Fruit fly (Drosophila melanogaster) whole organism: ENCODE data around the gene hang.
A peak's percentile ranks its signal among the peaks of the same experiment; 100 is the strongest.

Source experiments
- CG8478 ChIP-seq: fragments of >200 bp; optimal IDR thresholded peaks from 2 replicates; lab custom pipeline; 2018; ENCODE audit warnings: inconsistent platforms
- Dll ChIP-seq: fragments of >200 bp; optimal IDR thresholded peaks from 2 replicates; lab custom pipeline; 2017
- EcR ChIP-seq, 2 experiments: fragments of >200 bp; optimal IDR thresholded peaks; 2 replicates each; lab custom pipeline; 2017; ENCODE audit warnings: missing biosample characterization in 2 of 2, missing genetic modification characterization in 2 of 2, missing genetic modification reagents in 2 of 2
- pan ChIP-seq: fragments of >200 bp; optimal IDR thresholded peaks from 2 replicates; lab custom pipeline; 2017
- psq ChIP-seq: fragments of >200 bp; optimal IDR thresholded peaks from 2 replicates; lab custom pipeline; 2017
- usp ChIP-seq: fragments of >200 bp; optimal IDR thresholded peaks from 2 replicates; lab custom pipeline; 2017; ENCODE audit warnings: missing biosample characterization, missing genetic modification characterization, mixed read lengths

Gene hang

DNA sequence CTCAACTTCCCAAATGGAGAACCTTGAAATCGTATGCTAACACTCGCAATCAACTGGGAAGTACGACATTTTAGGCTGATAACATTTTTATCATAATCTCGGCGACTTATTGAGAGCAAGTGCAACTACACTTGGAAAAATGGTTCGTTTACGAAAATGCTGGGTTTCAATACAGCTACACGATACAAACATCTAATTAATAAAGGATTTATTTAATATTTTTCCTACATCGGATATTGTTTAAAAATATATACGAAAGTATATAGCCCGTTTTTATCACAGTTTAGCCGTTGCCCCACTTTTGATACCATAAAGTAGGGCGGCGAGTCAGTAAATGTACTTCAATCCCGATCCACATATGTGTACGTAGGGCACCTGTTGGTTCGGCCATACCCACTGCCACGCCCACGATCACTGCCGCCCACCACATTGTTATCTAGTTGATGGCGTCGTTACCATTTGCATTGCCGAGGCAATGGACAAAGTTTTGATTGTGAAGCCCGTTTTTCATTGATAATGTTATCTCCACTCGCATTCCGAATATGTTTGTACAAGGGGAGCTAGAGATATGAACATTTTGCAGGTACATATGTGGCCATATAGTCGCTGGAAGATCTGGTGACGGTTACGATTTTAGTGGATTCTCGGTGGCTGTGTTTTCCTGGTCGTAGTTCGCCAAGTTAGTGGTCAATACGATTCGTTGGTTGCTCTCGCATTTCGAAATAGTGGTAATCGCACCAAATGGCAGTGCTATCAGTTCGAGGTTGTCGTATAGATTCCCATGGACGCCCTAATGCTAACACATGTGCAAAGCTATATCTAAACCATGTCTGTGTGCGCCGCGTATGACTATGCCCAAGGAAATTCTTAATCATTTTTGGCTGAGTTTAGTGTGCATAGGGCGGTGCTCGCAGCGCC is 7.9 kb upstream of the hang start, which contains the start of gene Traf-like:
Traf-like (plus strand) TSS at position 596 of the 918 bp plus-strand sequence.
- TF ChIP-seq EcR (GFP tag; optimal IDR thresholded peaks at IDR 0.05; lab: Kevin White, UChicago) (no peak), CG8478 (lab: Kevin White, UChicago) (no peak), usp (GFP tag; lab: Kevin White, UChicago) (no peak), pan (lab: Kevin White, UChicago) (no peak), psq (no peak), Dll (lab: Kevin White, UChicago) (no peak)

DNA sequence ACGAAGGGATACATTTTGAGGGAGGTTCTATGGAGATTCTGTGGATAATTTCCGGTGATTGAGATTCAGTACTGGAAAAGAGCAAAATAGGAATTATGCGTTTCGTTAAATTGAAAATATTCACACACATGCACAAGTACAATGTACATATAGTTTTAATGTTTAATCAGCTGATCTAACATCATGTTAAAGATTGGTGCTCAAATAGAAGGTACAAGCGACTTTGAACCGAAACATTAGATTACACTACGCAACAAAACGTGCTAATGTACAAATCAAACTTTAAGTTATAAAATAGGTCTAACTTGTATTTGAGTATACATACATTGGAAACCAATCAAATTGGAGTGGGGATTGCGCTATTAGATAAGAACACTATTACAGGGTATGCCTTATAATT is 2.6 kb upstream of the hang start:
- TF ChIP-seq psq (no peak), pan (lab: Kevin White, UChicago) (no peak), CG8478 (lab: Kevin White, UChicago) (no peak), Dll (lab: Kevin White, UChicago) (no peak), EcR (GFP tag; optimal IDR thresholded peaks at IDR 0.05; lab: Kevin White, UChicago) (no peak), usp (GFP tag; lab: Kevin White, UChicago) (no peak)

DNA sequence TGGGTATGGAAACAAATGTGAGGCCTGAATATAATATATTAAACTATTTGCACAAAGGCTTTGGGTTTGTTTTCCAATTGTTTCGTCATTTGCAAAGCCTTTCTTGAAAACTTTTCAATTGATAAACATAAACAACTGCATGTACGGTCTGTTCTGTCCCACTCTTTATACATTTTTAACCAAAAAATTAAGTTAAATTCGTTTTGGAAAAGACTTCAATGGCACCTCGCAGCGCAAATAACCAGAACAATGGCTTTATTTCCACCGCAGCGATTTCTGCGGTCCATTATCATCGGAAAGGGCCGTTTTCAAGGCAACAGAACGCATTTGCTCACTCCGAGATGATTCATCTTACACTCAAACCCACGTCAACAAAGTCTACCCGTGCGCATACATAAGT is 1.8 kb upstream of the hang start:
- TF ChIP-seq usp (GFP tag; lab: Kevin White, UChicago) (no peak), pan (lab: Kevin White, UChicago) (no peak), EcR (GFP tag; optimal IDR thresholded peaks at IDR 0.05; lab: Kevin White, UChicago) (no peak), CG8478 (lab: Kevin White, UChicago) (no peak)

DNA sequence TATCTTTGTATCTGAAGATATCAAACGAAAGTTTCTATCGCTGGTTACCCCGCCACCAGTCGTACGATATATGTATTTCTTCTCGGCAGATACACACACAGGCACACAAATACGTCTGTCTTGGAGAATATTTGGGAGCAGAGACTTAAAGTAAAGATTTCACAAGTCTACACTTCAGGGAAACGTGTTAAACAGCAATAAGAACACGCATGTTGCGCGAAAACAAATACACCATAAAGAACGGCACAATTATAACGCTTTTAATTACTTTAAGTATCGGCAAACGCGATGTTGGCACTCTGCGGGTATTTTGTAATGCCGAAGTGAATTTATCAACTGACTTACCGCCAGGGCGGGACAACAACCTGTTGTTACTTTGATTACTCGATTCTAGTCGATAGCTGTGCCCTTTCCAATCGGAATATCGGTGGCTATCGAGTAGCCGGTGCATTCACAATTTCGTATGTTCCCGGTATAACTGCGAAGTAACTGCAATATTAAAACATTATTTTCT is 675 bp upstream of the hang start, which contains the start of gene AnxB11:
AnxB11 (minus strand) TSS at position 367 of the 514 bp plus-strand sequence.
- TF ChIP-seq EcR (GFP tag; optimal IDR thresholded peaks at IDR 0.05; lab: Kevin White, UChicago) (no peak), Dll (lab: Kevin White, UChicago) (no peak), usp (GFP tag; lab: Kevin White, UChicago) (no peak), pan (lab: Kevin White, UChicago) (no peak), psq (no peak), CG8478 (lab: Kevin White, UChicago) (no peak)

DNA sequence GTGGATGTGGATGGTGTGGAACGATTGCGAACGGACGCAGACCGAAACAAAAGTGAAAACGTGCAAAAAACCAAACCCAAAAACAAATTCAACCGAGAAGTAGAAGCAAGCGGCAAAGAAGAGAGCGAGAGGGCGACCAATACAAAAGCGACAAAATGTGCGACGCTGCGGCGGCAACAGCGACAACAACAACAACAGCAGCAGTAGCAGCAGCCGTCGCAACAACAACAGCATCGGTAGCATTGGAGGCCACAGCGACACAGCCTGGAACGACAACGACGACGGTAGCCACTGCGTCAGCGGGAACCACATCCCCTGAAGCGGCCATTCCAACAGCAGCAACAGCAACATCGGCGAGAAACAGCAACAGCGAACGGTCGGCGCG is 486 bp downstream of the hang start:
- no peak for TF ChIP-seq psq
- TF ChIP-seq EcR (GFP tag; optimal IDR thresholded peaks at IDR 0.05; lab: Kevin White, UChicago), result no peak
- TF ChIP-seq Dll (lab: Kevin White, UChicago), result no peak
- TF ChIP-seq CG8478 (lab: Kevin White, UChicago), result no peak
- no peak for TF ChIP-seq pan (lab: Kevin White, UChicago)
- TF ChIP-seq usp (GFP tag; lab: Kevin White, UChicago), result no peak

DNA sequence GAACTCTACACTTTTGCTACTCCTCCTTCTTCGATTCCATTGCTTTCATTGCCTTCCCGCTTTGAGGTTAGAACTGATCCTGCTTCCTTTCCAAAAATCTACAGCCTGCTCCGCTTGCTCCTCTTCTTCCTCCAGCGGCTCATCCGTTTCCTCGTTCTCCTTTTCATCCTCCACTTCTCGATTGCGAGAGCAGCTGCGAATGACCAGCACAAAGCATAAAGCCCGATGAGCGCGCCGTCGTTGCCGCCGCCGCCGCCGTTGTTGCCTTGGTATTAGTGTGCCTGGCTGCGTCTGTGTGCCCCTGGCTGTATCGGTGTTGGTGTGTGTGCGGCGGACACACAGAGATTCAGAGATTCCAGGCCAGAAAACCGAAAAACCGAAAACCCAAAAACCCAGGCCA is 1.7 kb downstream of the hang start:
- TF ChIP-seq psq (peak; percentile 45), EcR (GFP tag; optimal IDR thresholded peaks at IDR 0.05; lab: Kevin White, UChicago) (no peak)

DNA sequence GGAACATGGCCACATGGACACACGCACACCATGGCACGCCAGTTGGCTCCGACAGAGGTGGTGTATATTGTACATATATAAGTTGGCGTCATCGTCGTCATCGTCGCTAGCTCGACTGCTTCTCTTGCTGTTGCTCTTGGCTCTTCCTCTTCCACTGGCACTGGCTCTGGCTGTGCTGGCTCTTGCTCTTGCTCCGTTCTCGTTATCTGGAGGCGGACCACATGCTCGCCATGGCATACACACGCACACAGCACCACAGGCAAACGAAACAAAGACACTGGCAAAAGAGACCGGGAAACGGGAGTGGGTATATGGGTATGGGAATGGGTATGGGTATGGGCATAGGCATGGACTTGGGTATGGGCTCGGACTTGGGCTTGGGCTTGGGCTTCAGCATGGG is 2.5 kb downstream of the hang start:
- TF ChIP-seq Dll (lab: Kevin White, UChicago) (peak; percentile 50), pan (lab: Kevin White, UChicago) (no peak)

DNA sequence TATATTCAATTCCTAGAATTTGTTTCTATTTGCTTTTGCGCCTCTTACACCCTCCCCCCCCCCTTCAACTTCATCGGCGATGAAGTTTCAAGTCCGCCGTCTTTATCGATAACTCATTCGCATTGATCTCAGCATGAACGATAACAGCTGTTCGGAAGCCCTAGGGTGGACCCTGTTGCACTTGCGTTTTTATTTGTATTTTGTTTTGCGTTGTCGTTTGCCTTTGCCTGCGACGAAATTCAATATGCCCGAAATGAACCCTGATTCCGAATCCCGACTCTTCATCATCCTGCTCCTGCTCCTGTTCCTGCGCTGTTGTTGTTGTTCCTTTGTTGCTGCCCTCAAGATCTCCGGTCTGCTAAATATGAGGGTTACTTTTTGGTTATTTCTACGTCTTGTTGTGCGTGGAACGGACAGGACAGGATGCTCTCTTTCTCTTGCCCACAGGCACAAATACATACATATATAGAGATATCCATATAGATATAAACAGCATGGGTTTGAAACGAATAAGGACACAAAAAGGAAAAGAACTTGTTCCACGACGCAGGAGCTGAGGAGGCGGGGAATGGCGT is 3.9 kb downstream of the hang start:
- TF ChIP-seq pan (lab: Kevin White, UChicago), result no peak

DNA sequence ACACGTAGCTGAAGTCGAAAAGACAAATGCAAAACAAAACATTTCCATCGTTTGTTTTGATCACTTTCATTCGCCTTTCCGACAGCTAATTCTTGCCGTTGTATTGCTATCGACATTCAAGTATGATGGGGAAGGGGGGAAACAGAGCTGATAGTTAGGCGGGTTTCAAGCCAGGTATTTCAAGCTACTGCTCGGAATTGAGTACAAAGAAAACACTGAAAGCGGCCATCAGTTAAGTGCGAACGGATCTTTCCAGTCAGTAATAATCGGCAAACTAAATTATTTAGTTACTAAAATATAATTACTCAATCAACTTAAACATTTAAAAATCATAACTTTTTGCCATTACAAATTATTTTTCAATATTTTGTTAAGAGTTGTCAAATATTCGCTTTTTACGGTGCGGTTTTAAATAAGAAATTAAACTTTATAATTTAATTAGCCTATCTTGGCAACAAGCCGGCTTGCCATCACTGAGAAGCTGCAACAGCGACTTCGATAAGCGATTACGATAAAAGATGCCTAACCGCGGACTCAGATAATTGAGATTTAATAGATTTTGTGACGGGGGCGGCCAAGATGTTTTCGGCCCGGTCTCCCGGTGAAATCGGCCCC is 5.3 kb downstream of the hang start:
- no peak for TF ChIP-seq Dll (lab: Kevin White, UChicago)
- no peak for TF ChIP-seq pan (lab: Kevin White, UChicago)
- TF ChIP-seq CG8478 (lab: Kevin White, UChicago), result no peak
- TF ChIP-seq psq, result no peak
- no peak for TF ChIP-seq usp (GFP tag; lab: Kevin White, UChicago)
- no peak for TF ChIP-seq EcR (GFP tag; optimal IDR thresholded peaks at IDR 0.05; lab: Kevin White, UChicago)

DNA sequence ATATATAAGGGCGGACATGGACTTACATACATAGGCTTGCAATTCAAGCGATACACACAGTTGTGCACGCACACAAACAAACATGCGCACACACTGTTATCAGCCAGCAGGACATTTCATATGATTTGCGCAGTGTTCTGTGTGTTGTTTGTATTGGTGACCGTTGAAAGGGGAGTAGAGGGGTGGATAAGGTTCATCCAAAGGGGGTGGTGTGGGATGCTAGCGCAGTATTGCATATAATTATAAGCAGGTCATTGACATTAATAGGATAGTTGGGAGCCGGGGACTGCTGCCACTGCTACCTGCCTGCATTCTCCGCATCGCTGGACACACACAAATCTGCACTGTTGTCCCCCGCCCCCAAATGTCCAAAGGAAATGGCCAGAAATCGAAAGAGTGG is 5.8 kb downstream of the hang start:
- no peak for TF ChIP-seq usp (GFP tag; lab: Kevin White, UChicago)

DNA sequence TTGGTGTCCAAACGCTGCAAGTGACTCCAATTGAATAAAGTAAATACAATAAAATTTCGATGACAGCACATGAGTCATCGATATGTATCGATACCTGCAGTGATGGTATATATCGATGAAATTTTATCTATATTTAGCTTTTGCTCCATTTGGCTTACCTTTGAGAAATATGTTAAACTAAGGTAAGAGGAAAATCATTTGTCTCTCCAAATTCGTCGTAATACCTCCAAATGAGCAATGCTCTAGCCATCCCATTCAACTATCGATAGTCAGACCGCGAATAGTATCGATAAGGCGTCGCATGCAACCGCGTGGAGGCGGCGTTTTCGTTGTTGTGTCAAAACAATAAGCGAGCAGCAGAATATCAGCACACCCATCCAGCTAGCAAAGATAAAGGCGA is 18.6 kb downstream of the hang start, which contains the start of the genes Cdc50 and rngo:
Cdc50 (minus strand) TSS at position 52 of the 400 bp plus-strand sequence.
rngo (plus strand) TSS at position 189 of the 400 bp plus-strand sequence.
- TF ChIP-seq psq (no peak), pan (lab: Kevin White, UChicago) (no peak), usp (GFP tag; lab: Kevin White, UChicago) (no peak), CG8478 (lab: Kevin White, UChicago) (no peak), Dll (lab: Kevin White, UChicago) (no peak), EcR (GFP tag; optimal IDR thresholded peaks at IDR 0.05; lab: Kevin White, UChicago) (no peak)

DNA sequence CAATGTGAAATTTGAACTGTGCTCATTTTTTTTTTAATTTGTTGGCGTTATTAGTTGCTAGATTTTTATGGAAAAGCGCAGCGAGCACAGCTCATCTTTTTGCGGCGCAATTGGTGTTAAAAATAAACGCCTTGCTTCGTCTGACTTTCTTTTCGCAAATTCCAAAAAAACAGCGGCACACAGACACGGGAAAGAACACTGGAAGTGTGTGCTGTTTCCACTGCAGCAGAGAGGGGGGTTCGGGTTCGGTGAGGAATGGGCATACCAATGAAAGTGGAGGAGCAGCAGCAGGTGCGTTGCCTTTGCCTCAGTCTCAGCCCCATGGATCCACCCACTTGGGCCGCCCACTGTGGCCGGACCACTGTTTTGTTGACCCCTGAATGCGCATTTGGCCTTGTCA is 19.7 kb downstream of the hang start:
- TF ChIP-seq psq, result no peak
- TF ChIP-seq usp (GFP tag; lab: Kevin White, UChicago), result no peak
- TF ChIP-seq EcR (GFP tag; optimal IDR thresholded peaks at IDR 0.05; lab: Kevin White, UChicago), result no peak
- TF ChIP-seq Dll (lab: Kevin White, UChicago), result no peak
- TF ChIP-seq pan (lab: Kevin White, UChicago), result no peak
- TF ChIP-seq CG8478 (lab: Kevin White, UChicago), result no peak
